Worm (Caenorhabditis elegans) whole organism, mixed stage, embryonic: ENCODE measurements around the gene M04G7.1.

Source experiments
- lin-13 ChIP-seq: fragments of 150-350 bp; optimal IDR thresholded peaks from 2 replicates; lab custom pipeline; 2014; ENCODE audit warnings: missing biosample characterization, missing genetic modification characterization
- lsy-2 ChIP-seq: fragments of 150-350 bp; optimal IDR thresholded peaks from 2 replicates; lab custom pipeline; 2014; ENCODE audit warnings: missing biosample characterization, missing genetic modification characterization
- mep-1 ChIP-seq: fragments of 150-350 bp; optimal IDR thresholded peaks from 2 replicates; lab custom pipeline; 2017; ENCODE audit warnings: missing biosample characterization, missing genetic modification reagents, missing genetic modification characterization, inconsistent platforms
- nhr-12 ChIP-seq: fragments of 150-350 bp; optimal IDR thresholded peaks from 2 replicates; lab custom pipeline; 2014; ENCODE audit warnings: missing biosample characterization, missing genetic modification characterization
- nhr-28 ChIP-seq: fragments of 150-350 bp; optimal IDR thresholded peaks from 2 replicates; lab custom pipeline; 2014; ENCODE audit warnings: missing biosample characterization, missing genetic modification characterization
- nhr-76 ChIP-seq: sonication (generic microtip); optimal IDR thresholded peaks from 2 replicates; lab custom pipeline; 2017; ENCODE audit warnings: missing biosample characterization, missing genetic modification characterization
- snpc-4 ChIP-seq: fragments of 150-350 bp; optimal IDR thresholded peaks from 2 replicates; lab custom pipeline; 2014; ENCODE audit warnings: missing biosample characterization, missing genetic modification characterization
- tbx-8 ChIP-seq: fragments of 200-800 bp; sonication (Bioruptor generic); optimal IDR thresholded peaks from 2 replicates; lab custom pipeline; 2018; ENCODE audit warnings: mild to moderate bottlenecking, missing genetic modification characterization, moderate library complexity, missing compliant biosample characterization
- unc-39 ChIP-seq: fragments of 150-350 bp; optimal IDR thresholded peaks from 2 replicates; lab custom pipeline; 2014; ENCODE audit warnings: missing biosample characterization, missing genetic modification characterization

- TF ChIP-seq nhr-12, result no peak
- TF ChIP-seq lin-13 (tag; lab: Kevin White, UChicago), result no peak
- no peak for TF ChIP-seq lsy-2 (tag; lab: Kevin White, UChicago)
- TF ChIP-seq mep-1 (tag; lab: Kevin White, UChicago), result no peak
- no peak for TF ChIP-seq unc-39 (tag; lab: Kevin White, UChicago)
- TF ChIP-seq nhr-28 (tag; lab: Kevin White, UChicago), result no peak
- no peak for TF ChIP-seq snpc-4
- no peak for TF ChIP-seq tbx-8 (GFP tag; lab: Kevin White, UChicago)
- no peak for TF ChIP-seq nhr-76
Measured at ce11 chrIV:438384-438783, 17.2 kb upstream of the M04G7.1 start.
